Fruit fly (Drosophila melanogaster) whole organism, embryonic: ENCODE data around the gene Ufd1.

ENCODE experiments used
- Blimp-1 ChIP-seq: fragments of 200-800 bp; sonication (Bioruptor generic); optimal IDR thresholded peaks from 3 replicates; lab custom pipeline; 2018; ENCODE audit warnings: missing biosample characterization, missing genetic modification characterization, mild to moderate bottlenecking, moderate library complexity, missing genetic modification reagents
- CG10565 ChIP-seq: fragments of 200-800 bp; sonication (Bioruptor generic); optimal IDR thresholded peaks from 3 replicates; lab custom pipeline; 2016; ENCODE audit warnings: missing biosample characterization, mild to moderate bottlenecking, missing genetic modification characterization
- CG11398 ChIP-seq: fragments of 200-800 bp; sonication (Bioruptor generic); optimal IDR thresholded peaks from 2 replicates; lab custom pipeline; 2016; ENCODE audit warnings: missing biosample characterization, missing genetic modification characterization
- CG13624 ChIP-seq: fragments of 200-800 bp; sonication (Bioruptor generic); optimal IDR thresholded peaks from 2 replicates; lab custom pipeline; 2016; ENCODE audit warnings: missing biosample characterization, missing genetic modification characterization
- CG15696 ChIP-seq: fragments of 200-800 bp; sonication (Bioruptor generic); optimal IDR thresholded peaks from 2 replicates; lab custom pipeline; 2019; ENCODE audit warnings: missing biosample characterization, mild to moderate bottlenecking, missing genetic modification characterization, moderate library complexity
- CG17359 ChIP-seq: fragments of 200-800 bp; sonication (Bioruptor generic); optimal IDR thresholded peaks from 3 replicates; lab custom pipeline; 2018; ENCODE audit warnings: missing biosample characterization, mild to moderate bottlenecking, missing genetic modification characterization, moderate library complexity
- CG17568 ChIP-seq: fragments of 200-800 bp; sonication (Bioruptor generic); optimal IDR thresholded peaks from 2 replicates; lab custom pipeline; 2018; ENCODE audit warnings: missing biosample characterization, mild to moderate bottlenecking, missing genetic modification characterization, moderate library complexity
- CG18011 ChIP-seq: fragments of 200-800 bp; sonication (Bioruptor generic); optimal IDR thresholded peaks from 2 replicates; lab custom pipeline; 2017; ENCODE audit warnings: missing biosample characterization, missing genetic modification characterization, mild to moderate bottlenecking, moderate library complexity, missing genotype
- CG18476 ChIP-seq: fragments of 200-800 bp; sonication (Bioruptor generic); optimal IDR thresholded peaks from 2 replicates; lab custom pipeline; 2016; ENCODE audit warnings: missing biosample characterization, mild to moderate bottlenecking, missing genetic modification characterization
- CG18599 ChIP-seq: fragments of 200-800 bp; sonication (Bioruptor generic); optimal IDR thresholded peaks from 3 replicates; lab custom pipeline; 2017; ENCODE audit warnings: missing biosample characterization, missing genetic modification characterization, mild to moderate bottlenecking, moderate library complexity, missing genetic modification reagents
- CG31388 ChIP-seq: fragments of 200-800 bp; sonication (Bioruptor generic); optimal IDR thresholded peaks from 2 replicates; lab custom pipeline; 2016; ENCODE audit warnings: missing biosample characterization, missing genetic modification characterization
- CG4424 ChIP-seq: fragments of 200-800 bp; sonication (Bioruptor generic); optimal IDR thresholded peaks from 3 replicates; lab custom pipeline; 2016; ENCODE audit warnings: missing biosample characterization, missing genetic modification characterization
- CG4730 ChIP-seq: fragments of 200-800 bp; sonication (Bioruptor generic); IDR thresholded peaks from 2 replicates; pipeline ENCODE4 v1.3.6; 2022; ENCODE audit warnings: missing biosample characterization, missing genetic modification characterization
- CG5180 ChIP-seq: fragments of 200-800 bp; sonication (Bioruptor generic); optimal IDR thresholded peaks from 3 replicates; lab custom pipeline; 2017; ENCODE audit warnings: missing biosample characterization, missing genetic modification characterization, mild to moderate bottlenecking, moderate library complexity, missing genetic modification reagents
- CG6683 ChIP-seq: fragments of 200-800 bp; sonication (Bioruptor generic); optimal IDR thresholded peaks from 2 replicates; lab custom pipeline; 2017; ENCODE audit warnings: missing biosample characterization, mild to moderate bottlenecking, missing genetic modification characterization, missing genetic modification reagents
- CG7987 ChIP-seq: fragments of 200-800 bp; sonication (Bioruptor generic); optimal IDR thresholded peaks from 2 replicates; lab custom pipeline; 2018; ENCODE audit warnings: missing biosample characterization, mild to moderate bottlenecking, missing genetic modification characterization, moderate library complexity
- CG8281 ChIP-seq: fragments of 200-800 bp; sonication (Bioruptor generic); optimal IDR thresholded peaks from 2 replicates; lab custom pipeline; 2018; ENCODE audit warnings: missing biosample characterization, mild to moderate bottlenecking, missing genetic modification characterization, moderate library complexity
- CG8924 ChIP-seq: fragments of 200-800 bp; optimal IDR thresholded peaks from 3 replicates; lab custom pipeline; 2019; ENCODE audit warnings: missing biosample characterization, mild to moderate bottlenecking, missing genetic modification characterization, moderate library complexity
- CG9817 ChIP-seq: fragments of 200-800 bp; sonication (Bioruptor generic); optimal IDR thresholded peaks from 2 replicates; lab custom pipeline; 2018; ENCODE audit warnings: missing biosample characterization, mild to moderate bottlenecking, missing genetic modification characterization, moderate library complexity
- CoRest ChIP-seq: fragments of 200-800 bp; sonication (Bioruptor generic); optimal IDR thresholded peaks from 3 replicates; lab custom pipeline; 2018; ENCODE audit warnings: missing biosample characterization, mild to moderate bottlenecking, missing genetic modification characterization, moderate library complexity
- Dbx ChIP-seq: fragments of 200-800 bp; sonication (Bioruptor generic); IDR thresholded peaks from 3 replicates; pipeline ENCODE4 v1.3.6; 2022; ENCODE audit warnings: missing biosample characterization, missing genetic modification characterization
- Dfd ChIP-seq, 2 experiments: fragments of >200 bp; optimal IDR thresholded peaks; 2 replicates each; lab custom pipeline; 2017; ENCODE audit warnings: missing biosample characterization in 2 of 2, missing genetic modification characterization in 2 of 2
- Drgx ChIP-seq: fragments of 200-800 bp; sonication (Bioruptor generic); IDR thresholded peaks from 2 replicates; pipeline ENCODE4 v1.3.6; 2022; ENCODE audit warnings: missing biosample characterization, missing genetic modification characterization
- GATAe ChIP-seq: fragments of 200-800 bp; sonication (Bioruptor generic); conservative IDR thresholded peaks from 2 replicates; pipeline ENCODE4 v1.3.6; 2022; ENCODE audit warnings: missing biosample characterization, missing genetic modification characterization
- Hmx ChIP-seq: fragments of 200-800 bp; sonication (Bioruptor generic); optimal IDR thresholded peaks from 2 replicates; lab custom pipeline; 2016; ENCODE audit warnings: missing biosample characterization, missing genetic modification characterization
- Hr39 ChIP-seq: fragments of >200 bp; optimal IDR thresholded peaks from 2 replicates; lab custom pipeline; 2017
- Lpt ChIP-seq: fragments of >200 bp; optimal IDR thresholded peaks from 2 replicates; lab custom pipeline; 2018; ENCODE audit warnings: missing biosample characterization, missing genetic modification characterization
- Rx ChIP-seq: fragments of 200-800 bp; sonication (Bioruptor generic); IDR thresholded peaks from 2 replicates; pipeline ENCODE4 v1.3.6; 2022; ENCODE audit warnings: missing biosample characterization, missing genetic modification characterization
- Scr ChIP-seq: fragments of 200-800 bp; sonication (Bioruptor generic); IDR thresholded peaks from 2 replicates; pipeline ENCODE4 v1.3.6; 2022; ENCODE audit warnings: missing biosample characterization, missing genetic modification characterization; ENCODE audit not compliant: partially characterized antibody
- Side ChIP-seq: fragments of 200-800 bp; sonication (Bioruptor generic); optimal IDR thresholded peaks from 2 replicates; lab custom pipeline; 2016; ENCODE audit warnings: missing biosample characterization, missing genetic modification characterization
- Ssrp ChIP-seq: fragments of 200-800 bp; sonication (Bioruptor generic); optimal IDR thresholded peaks from 2 replicates; lab custom pipeline; 2018; ENCODE audit warnings: missing biosample characterization, mild to moderate bottlenecking, missing genetic modification characterization, moderate library complexity
- abd-A ChIP-seq: fragments of 200-800 bp; sonication (Bioruptor generic); optimal IDR thresholded peaks from 3 replicates; lab custom pipeline; 2019; ENCODE audit warnings: missing biosample characterization, mild to moderate bottlenecking, missing genetic modification characterization, moderate library complexity
- bab2 ChIP-seq: fragments of 200-800 bp; sonication (Bioruptor generic); optimal IDR thresholded peaks from 2 replicates; lab custom pipeline; 2016; ENCODE audit warnings: missing biosample characterization, missing genetic modification characterization
- bbx ChIP-seq: fragments of 200-800 bp; sonication (Bioruptor generic); IDR thresholded peaks from 2 replicates; pipeline ENCODE4 v1.3.6; 2022; ENCODE audit warnings: missing biosample characterization, missing genetic modification characterization; ENCODE audit not compliant: partially characterized antibody
- da ChIP-seq: fragments of 200-800 bp; sonication (Bioruptor generic); optimal IDR thresholded peaks from 2 replicates; lab custom pipeline; 2016; ENCODE audit warnings: missing biosample characterization, missing genetic modification characterization
- dysf ChIP-seq: fragments of 200-800 bp; sonication (Bioruptor generic); IDR thresholded peaks from 3 replicates; pipeline ENCODE4 v1.3.6; 2022; ENCODE audit warnings: missing biosample characterization, missing genetic modification characterization
- en ChIP-seq: fragments of 200-800 bp; sonication (Bioruptor generic); optimal IDR thresholded peaks from 2 replicates; lab custom pipeline; 2016; ENCODE audit warnings: missing biosample characterization, missing genetic modification characterization
- grau ChIP-seq: fragments of 200-800 bp; optimal IDR thresholded peaks from 3 replicates; lab custom pipeline; 2019; ENCODE audit warnings: missing biosample characterization, mild to moderate bottlenecking, missing genetic modification characterization, moderate library complexity
- gsb ChIP-seq: fragments of 200-800 bp; sonication (Bioruptor generic); IDR thresholded peaks from 2 replicates; pipeline ENCODE4 v1.3.6; 2022; ENCODE audit warnings: missing biosample characterization, missing genetic modification characterization
- klu ChIP-seq: fragments of 200-800 bp; sonication (Bioruptor generic); IDR thresholded peaks from 2 replicates; pipeline ENCODE4 v1.3.6; 2022; ENCODE audit warnings: missing biosample characterization, missing genetic modification characterization
- pfk ChIP-seq: fragments of 200-800 bp; sonication (Bioruptor generic); optimal IDR thresholded peaks from 2 replicates; lab custom pipeline; 2018; ENCODE audit warnings: missing biosample characterization, mild to moderate bottlenecking, missing genetic modification characterization, moderate library complexity
- phol ChIP-seq: fragments of 200-800 bp; sonication (Bioruptor generic); optimal IDR thresholded peaks from 3 replicates; lab custom pipeline; 2018; ENCODE audit warnings: missing biosample characterization, mild to moderate bottlenecking, missing genetic modification characterization, moderate library complexity
- pita ChIP-seq: fragments of 200-800 bp; sonication (Bioruptor generic); optimal IDR thresholded peaks from 2 replicates; lab custom pipeline; 2017; ENCODE audit warnings: missing biosample characterization, mild to moderate bottlenecking, missing genetic modification characterization
- pzg ChIP-seq: fragments of 200-800 bp; sonication (Bioruptor generic); optimal IDR thresholded peaks from 3 replicates; lab custom pipeline; 2018; ENCODE audit warnings: missing biosample characterization, mild to moderate bottlenecking, missing genetic modification characterization, moderate library complexity
- slp2 ChIP-seq: fragments of 200-800 bp; sonication (Bioruptor generic); optimal IDR thresholded peaks from 2 replicates; lab custom pipeline; 2016; ENCODE audit warnings: missing biosample characterization, missing genetic modification characterization
- sug ChIP-seq: fragments of 200-800 bp; optimal IDR thresholded peaks from 2 replicates; lab custom pipeline; 2019; ENCODE audit warnings: missing biosample characterization, mild to moderate bottlenecking, missing genetic modification characterization, moderate library complexity
- tgo ChIP-seq: fragments of 200-800 bp; sonication (Bioruptor generic); IDR thresholded peaks from 3 replicates; pipeline ENCODE4 v1.3.6; 2022; ENCODE audit warnings: missing biosample characterization, missing genetic modification characterization
- tin ChIP-seq: fragments of 200-800 bp; sonication (Bioruptor generic); optimal IDR thresholded peaks from 3 replicates; lab custom pipeline; 2016; ENCODE audit warnings: missing biosample characterization, missing genetic modification characterization
- ttk ChIP-seq: fragments of 200-800 bp; sonication (Bioruptor generic); IDR thresholded peaks from 2 replicates; pipeline ENCODE4 v2.1.2; 2022; ENCODE audit warnings: missing biosample characterization, missing genetic modification characterization

Gene Ufd1

DNA sequence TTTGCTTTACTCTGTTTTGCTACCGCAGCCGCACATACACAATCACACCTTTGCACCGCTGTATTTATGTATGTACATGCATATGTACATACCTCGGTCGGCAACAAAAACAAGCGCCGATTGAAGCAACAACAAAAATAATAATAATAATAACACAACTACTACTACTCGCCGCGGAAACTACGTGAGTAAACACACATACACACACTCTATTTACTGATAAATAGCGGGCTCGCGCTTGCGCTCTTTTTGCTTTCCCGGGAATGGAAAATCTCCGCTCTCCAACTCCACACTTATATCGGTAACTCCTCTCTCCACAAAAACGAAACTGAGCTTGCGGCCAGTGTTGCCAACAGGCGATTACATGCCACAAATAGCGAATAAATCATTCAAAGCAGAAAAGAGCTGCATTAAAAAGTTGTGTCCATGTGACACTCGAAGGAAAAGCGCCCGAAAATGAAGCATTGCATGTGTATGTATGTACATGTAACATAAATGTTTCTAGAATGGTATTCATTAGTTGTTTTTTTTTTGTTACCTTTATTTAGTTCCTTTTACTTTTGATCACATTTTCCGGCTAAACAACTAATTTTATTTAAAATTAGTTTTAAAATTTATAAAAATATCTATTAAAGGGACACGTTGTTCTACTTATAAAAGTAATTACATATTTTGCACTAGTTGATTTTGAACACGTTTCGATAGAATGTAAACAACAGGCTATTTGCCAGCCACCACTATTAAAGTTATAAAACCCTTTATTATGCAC is 4.2 kb downstream of the Ufd1 start (continued):
- no peak for TF ChIP-seq tin (GFP tag; lab: Kevin White, UChicago)
- peak; percentile 5 for TF ChIP-seq CG31388 (GFP tag; lab: Kevin White, UChicago)
- peak; percentile 86 for TF ChIP-seq CG8924 (tag; lab: Kevin White, UChicago)
- peak; percentile 46 for TF ChIP-seq CG9817 (tag; lab: Kevin White, UChicago)
- TF ChIP-seq gsb = peak; percentile 59; the same call in 1 of the 2 replicates
- peak; percentile 37 for TF ChIP-seq CG13624
- no peak for TF ChIP-seq GATAe (GFP tag; lab: Robert Waterston, UW)
- no peak for TF ChIP-seq CG4730
- no peak for TF ChIP-seq Hmx
- peak; percentile 64 for TF ChIP-seq CG8281
- no peak for TF ChIP-seq Rx
- TF ChIP-seq Hr39 (lab: Kevin White, UChicago) = no peak
- peak; percentile 6 for TF ChIP-seq da
- TF ChIP-seq klu (GFP tag; lab: Robert Waterston, UW) = no peak
- peak; percentile 90 for TF ChIP-seq CG17568
- peak; percentile 77 for TF ChIP-seq CG6683 (GFP tag; lab: Kevin White, UChicago)
- TF ChIP-seq CG18011 = peak; percentile 23
- peak; percentile 27; the same call in 1 of the 3 replicates for TF ChIP-seq tgo
- no peak for TF ChIP-seq Scr (GFP tag; lab: Robert Waterston, UW)
- TF ChIP-seq phol (tag; lab: Kevin White, UChicago) = peak; percentile 25
- peak; percentile 46 for TF ChIP-seq CoRest (tag; lab: Kevin White, UChicago)
- peak; percentile 53; the same call in 1 of the 2 replicates for TF ChIP-seq Drgx (GFP tag; lab: Robert Waterston, UW)
- peak; percentile 26; the same call in 1 of the 2 replicates for TF ChIP-seq bbx (GFP tag; lab: Robert Waterston, UW)
- peak; percentile 55 for TF ChIP-seq Blimp-1 (GFP tag; lab: Kevin White, UChicago)
- no peak for TF ChIP-seq CG10565 (GFP tag; lab: Kevin White, UChicago)
- peak; percentile 2 for TF ChIP-seq Ssrp (tag; lab: Kevin White, UChicago)
- peak; percentile 46 for TF ChIP-seq CG18476 (GFP tag; lab: Kevin White, UChicago)
- TF ChIP-seq CG15696 (tag; lab: Kevin White, UChicago) = peak; percentile 88
- TF ChIP-seq Lpt (GFP tag; lab: Kevin White, UChicago) = no peak
- peak; percentile 73 for TF ChIP-seq CG17359 (tag; lab: Kevin White, UChicago)
- peak; percentile 38 for TF ChIP-seq grau (tag; lab: Kevin White, UChicago)
- TF ChIP-seq pita (GFP tag; lab: Kevin White, UChicago) = no peak
- peak; percentile 47 for TF ChIP-seq en
- peak; percentile 52 for TF ChIP-seq slp2 (GFP tag; lab: Kevin White, UChicago)
- peak; percentile 85 for TF ChIP-seq sug (tag; lab: Kevin White, UChicago)
- TF ChIP-seq Dbx (GFP tag; lab: Robert Waterston, UW) = peak; percentile 84; the same call in 2 of the 3 replicates
- TF ChIP-seq CG11398 (GFP tag; lab: Kevin White, UChicago) = peak; percentile 68
- peak; percentile 91 for TF ChIP-seq CG18599
- TF ChIP-seq pfk = peak; percentile 82
- TF ChIP-seq CG7987 = peak; percentile 89
- TF ChIP-seq CG5180 = peak; percentile 77
- TF ChIP-seq Side (GFP tag; lab: Kevin White, UChicago) = peak; percentile 80
- no peak for TF ChIP-seq ttk (GFP tag; lab: Robert Waterston, UW)
- no peak for TF ChIP-seq Dfd (GFP tag; optimal IDR thresholded peaks at IDR 0.05; lab: Kevin White, UChicago)
- peak; percentile 27; the same call in 1 of the 3 replicates for TF ChIP-seq dysf (GFP tag; lab: Robert Waterston, UW)
- TF ChIP-seq pzg (GFP tag; lab: Kevin White, UChicago) = peak; percentile 14
- peak; percentile 77 for TF ChIP-seq bab2
- peak; percentile 98 for TF ChIP-seq abd-A (tag; lab: Kevin White, UChicago)
- TF ChIP-seq CG4424 = peak; percentile 12
